Fruit fly (Drosophila melanogaster) whole organism: ENCODE measurements around the gene Grip75.

ENCODE experiments used
- CG8478 ChIP-seq: fragments of >200 bp; optimal IDR thresholded peaks from 2 replicates; lab custom pipeline; 2018; ENCODE audit warnings: inconsistent platforms
- Dll ChIP-seq: fragments of >200 bp; optimal IDR thresholded peaks from 2 replicates; lab custom pipeline; 2017
- EcR ChIP-seq, 2 experiments: fragments of >200 bp; optimal IDR thresholded peaks; 2 replicates each; lab custom pipeline; 2017; ENCODE audit warnings: missing biosample characterization in 2 of 2, missing genetic modification characterization in 2 of 2, missing genetic modification reagents in 2 of 2
- pan ChIP-seq: fragments of >200 bp; optimal IDR thresholded peaks from 2 replicates; lab custom pipeline; 2017
- psq ChIP-seq: fragments of >200 bp; optimal IDR thresholded peaks from 2 replicates; lab custom pipeline; 2017

dm6 chr2L:10435606-10436160, 47.4 kb upstream of the Grip75 start, which contains the start of the genes TBC1D16 and holn1:
- no peak for TF ChIP-seq psq
- TF ChIP-seq CG8478: no peak
- no peak for TF ChIP-seq Dll
- no peak for TF ChIP-seq pan (lab: Kevin White, UChicago)
- TF ChIP-seq EcR (GFP tag; optimal IDR thresholded peaks at IDR 0.05; lab: Kevin White, UChicago): no peak
